Worm (Caenorhabditis elegans) whole organism, L3 larva: ENCODE data around the gene lgc-20.

Source experiments
- ZK546.5 ChIP-seq: sonication (generic microtip); optimal IDR thresholded peaks from 2 replicates; lab custom pipeline; 2017; ENCODE audit warnings: missing biosample characterization, missing genetic modification characterization
- ama-1 ChIP-seq: fragments of 150-350 bp; optimal IDR thresholded peaks from 2 replicates; lab custom pipeline; 2018
- daf-12 ChIP-seq: fragments of 150-350 bp; optimal IDR thresholded peaks from 2 replicates; lab custom pipeline; 2014; ENCODE audit warnings: missing biosample characterization, missing genetic modification reagents, missing genetic modification characterization
- elt-3 ChIP-seq, 3 experiments: fragments of 150-350 bp in 1 of 3; sonication (generic microtip) in 2 of 3; optimal IDR thresholded peaks; 2 replicates in 2 of 3; 4 replicates in 1 of 3; lab custom pipeline; 2014 to 2017; ENCODE audit warnings: missing biosample characterization in 3 of 3, missing genetic modification characterization in 3 of 3
- hmg-11 ChIP-seq: sonication (generic microtip); optimal IDR thresholded peaks from 2 replicates; lab custom pipeline; 2016; ENCODE audit warnings: missing genetic modification characterization, missing compliant biosample characterization
- lin-39 ChIP-seq: fragments of 150-350 bp; optimal IDR thresholded peaks from 2 replicates; lab custom pipeline; 2018; ENCODE audit warnings: missing biosample characterization, missing genetic modification reagents, missing genetic modification characterization
- nfya-1 ChIP-seq: sonication (generic microtip); optimal IDR thresholded peaks from 2 replicates; lab custom pipeline; 2017; ENCODE audit warnings: missing genetic modification characterization, mild to moderate bottlenecking, missing compliant biosample characterization, antibody characterized with exemption, moderate library complexity; ENCODE audit not compliant: insufficient read depth
- nhr-237 ChIP-seq: fragments of 150-350 bp; optimal IDR thresholded peaks from 2 replicates; lab custom pipeline; 2014; ENCODE audit warnings: missing biosample characterization, missing genetic modification characterization
- nhr-67 ChIP-seq: fragments of 150-350 bp; optimal IDR thresholded peaks from 2 replicates; lab custom pipeline; 2014; ENCODE audit warnings: missing biosample characterization, missing genetic modification characterization
- nhr-76 ChIP-seq: fragments of 150-350 bp; sonication (generic microtip); optimal IDR thresholded peaks from 5 replicates; lab custom pipeline; 2014; ENCODE audit warnings: missing biosample characterization, missing genetic modification characterization
- nhr-77 ChIP-seq: fragments of 150-350 bp; optimal IDR thresholded peaks from 2 replicates; lab custom pipeline; 2014; ENCODE audit warnings: missing biosample characterization, missing genetic modification characterization
- unc-39 ChIP-seq: sonication (generic microtip); optimal IDR thresholded peaks from 4 replicates; lab custom pipeline; 2017; ENCODE audit warnings: missing biosample characterization, missing genetic modification characterization
- unc-62 ChIP-seq: fragments of 150-350 bp; sonication (generic microtip); optimal IDR thresholded peaks from 4 replicates; lab custom pipeline; 2014; ENCODE audit warnings: missing biosample characterization, missing genetic modification reagents, missing genetic modification characterization

DNA sequence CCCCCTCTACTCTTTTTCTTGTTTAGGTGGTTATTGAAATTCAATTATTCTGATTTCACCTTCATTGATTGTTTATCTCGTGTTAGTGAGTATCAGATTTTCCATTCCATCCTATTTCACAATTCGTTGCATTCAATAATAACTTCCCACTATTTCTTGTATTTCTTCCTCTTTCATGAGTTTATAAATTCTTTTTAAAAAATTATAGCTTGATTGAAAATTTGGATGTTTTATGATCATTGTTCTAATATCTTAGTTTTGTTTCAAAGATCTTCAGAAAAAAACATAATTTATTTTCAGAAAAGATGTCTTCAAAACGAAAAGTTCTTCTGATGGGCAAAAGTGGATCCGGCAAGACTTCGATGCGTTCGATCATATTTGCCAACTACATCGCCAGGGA lies 42.4 kb downstream of the lgc-20 start, which contains the start of gene raga-1:
- TF ChIP-seq ama-1 (lab: Kevin White, UChicago): no peak
- no peak for TF ChIP-seq nhr-237 (tag; lab: Kevin White, UChicago)
- TF ChIP-seq nhr-67 (tag; lab: Kevin White, UChicago): no peak
- TF ChIP-seq hmg-11 (tag; lab: Kevin White, UChicago): no peak
- TF ChIP-seq unc-62 (GFP tag; lab: Kevin White, UChicago): no peak
- no peak for TF ChIP-seq nhr-76
- no peak for TF ChIP-seq nfya-1 (tag; lab: Kevin White, UChicago)
- TF ChIP-seq nhr-77 (tag; lab: Kevin White, UChicago): no peak
- TF ChIP-seq lin-39 (tag; lab: Kevin White, UChicago): no peak
- no peak for TF ChIP-seq daf-12
- no peak for TF ChIP-seq elt-3 (tag; optimal IDR thresholded peaks at IDR 0.05; lab: Kevin White, UChicago)
- no peak for TF ChIP-seq unc-39 (tag; lab: Kevin White, UChicago)
- TF ChIP-seq ZK546.5 (tag; lab: Kevin White, UChicago): no peak
